Fruit fly (Drosophila melanogaster) whole organism, adult: ENCODE data around the gene IP3K1.

Source experiments
- CG14711 ChIP-seq: fragments of 200-800 bp; sonication (Bioruptor generic); optimal IDR thresholded peaks from 2 replicates; lab custom pipeline; 2018; ENCODE audit warnings: missing biosample characterization, mild to moderate bottlenecking, missing genetic modification characterization, moderate library complexity
- CG7101 ChIP-seq: fragments of 200-800 bp; sonication (Bioruptor generic); optimal IDR thresholded peaks from 2 replicates; lab custom pipeline; 2018; ENCODE audit warnings: missing biosample characterization, mild to moderate bottlenecking, missing genetic modification characterization, moderate library complexity
- cic ChIP-seq: fragments of 200-800 bp; sonication (Bioruptor generic); optimal IDR thresholded peaks from 2 replicates; lab custom pipeline; 2017; ENCODE audit warnings: missing biosample characterization, mild to moderate bottlenecking, missing genetic modification characterization, moderate library complexity
- kay ChIP-seq: fragments of 200-800 bp; sonication (Bioruptor generic); peaks from one replicate; lab custom pipeline; 2016; ENCODE audit warnings: missing biosample characterization, missing genetic modification characterization, borderline replicate concordance
- toe ChIP-seq: fragments of 200-800 bp; sonication (Bioruptor generic); optimal IDR thresholded peaks from 2 replicates; lab custom pipeline; 2016; ENCODE audit warnings: missing biosample characterization, missing genetic modification characterization

dm6 chr2L:9737803-9738202, 44.4 kb upstream of the IP3K1 start:
- TF ChIP-seq kay (GFP tag; lab: Kevin White, UChicago) = no peak
- no peak for TF ChIP-seq CG14711
- peak; percentile 16 for TF ChIP-seq toe (GFP tag; lab: Kevin White, UChicago)
- TF ChIP-seq CG7101 (tag; lab: Kevin White, UChicago) = peak; percentile 18
- no peak for TF ChIP-seq cic (GFP tag; lab: Kevin White, UChicago)
